Worm (Caenorhabditis elegans) whole organism, late embryonic: Measurements from ENCODE around the gene nhl-1.

ENCODE experiments used
- F13H6.1 ChIP-seq: sonication (generic microtip); optimal IDR thresholded peaks from 2 replicates; lab custom pipeline; 2016; ENCODE audit warnings: missing genetic modification characterization, missing compliant biosample characterization
- K09A11.1 ChIP-seq: sonication (generic microtip); optimal IDR thresholded peaks from 2 replicates; lab custom pipeline; 2017; ENCODE audit warnings: antibody characterized with exemption, mild to moderate bottlenecking, missing genetic modification characterization, missing compliant biosample characterization; ENCODE audit not compliant: insufficient read depth
- ama-1 ChIP-seq: fragments of 150-350 bp; optimal IDR thresholded peaks from 2 replicates; lab custom pipeline; 2014
- madf-2 ChIP-seq: sonication (generic microtip); optimal IDR thresholded peaks from 2 replicates; lab custom pipeline; 2017; ENCODE audit warnings: missing genetic modification characterization, missing compliant biosample characterization
- tbx-7 ChIP-seq: sonication (generic microtip); optimal IDR thresholded peaks from 2 replicates; lab custom pipeline; 2016; ENCODE audit warnings: missing genotype, missing genetic modification characterization, missing compliant biosample characterization
- ttx-3 ChIP-seq: sonication (generic microtip); optimal IDR thresholded peaks from 2 replicates; lab custom pipeline; 2016; ENCODE audit warnings: missing genetic modification reagents, missing genetic modification characterization, missing compliant biosample characterization

DNA sequence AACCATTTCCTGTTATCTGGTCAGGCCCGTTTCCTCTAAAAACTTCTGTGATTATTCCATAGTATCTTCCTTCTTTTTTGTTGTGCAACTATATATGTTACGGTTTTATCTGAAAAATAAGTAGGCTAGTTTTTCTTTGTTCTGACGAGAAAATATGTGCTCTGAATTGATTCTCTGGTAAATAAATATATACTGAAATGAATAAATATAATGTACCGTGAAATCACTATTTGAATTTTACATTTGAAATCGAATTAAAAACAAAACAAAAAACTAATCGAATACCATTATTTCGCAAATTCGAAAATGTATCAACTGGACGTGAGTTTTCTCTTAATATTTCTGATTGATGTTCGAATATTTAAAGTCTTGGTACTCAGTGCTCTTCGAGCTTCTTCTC is 23.1 kb downstream of the nhl-1 start, which contains the start of gene ZK512.10:
- TF ChIP-seq tbx-7 (tag; lab: Kevin White, UChicago) (no peak), ama-1 (no peak), madf-2 (tag; lab: Kevin White, UChicago) (no peak), F13H6.1 (tag; lab: Kevin White, UChicago) (no peak), ttx-3 (no peak), K09A11.1 (no peak)
